Fruit fly (Drosophila melanogaster) Kc167 (cell line): Measurements from ENCODE around the gene Ugt37A3.

Source experiments
- Myc ChIP-seq: fragments of >200 bp; optimal IDR thresholded peaks from 2 replicates; lab custom pipeline; 2017; ENCODE audit warnings: missing external identifiers
- h ChIP-seq: fragments of >200 bp; optimal IDR thresholded peaks from 3 replicates; lab custom pipeline; 2018; ENCODE audit warnings: missing external identifiers
- psq ChIP-seq: fragments of >200 bp; optimal IDR thresholded peaks from 2 replicates; lab custom pipeline; 2017; ENCODE audit warnings: missing external identifiers

DNA sequence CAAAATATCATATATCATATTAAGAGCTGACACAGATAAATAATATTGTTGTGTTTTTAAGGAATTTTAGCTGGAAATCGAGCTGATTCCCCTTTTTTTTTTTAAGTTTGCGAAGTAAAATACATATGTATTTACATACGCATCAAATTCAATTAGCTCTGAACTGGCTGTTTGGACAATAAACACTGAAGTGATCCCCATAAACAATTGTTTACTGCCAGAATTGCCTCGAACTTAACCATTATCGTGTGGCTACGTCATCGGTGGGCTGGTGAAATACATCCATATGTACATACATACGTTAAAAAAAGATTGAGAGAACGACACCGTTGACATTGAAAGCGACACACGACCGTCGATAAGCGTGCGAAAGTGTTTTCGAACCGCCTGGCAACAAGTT is 27.2 kb downstream of the Ugt37A3 start:
- TF ChIP-seq psq (lab: Kevin White, UChicago) (no peak), h (lab: Kevin White, UChicago) (no peak), Myc (no peak)
